Worm (Caenorhabditis elegans) whole organism, L1 larva: ENCODE data around the gene C52D10.3.

ENCODE experiments used
- lsy-2 ChIP-seq, 2 experiments: fragments of 150-350 bp; optimal IDR thresholded peaks; 2 replicates each; lab custom pipeline; 2014; ENCODE audit warnings: missing biosample characterization in 2 of 2, missing genetic modification characterization in 2 of 2
- nhr-76 ChIP-seq: sonication (generic microtip); optimal IDR thresholded peaks from 2 replicates; lab custom pipeline; 2017; ENCODE audit warnings: missing biosample characterization, missing genetic modification characterization
- unc-62 ChIP-seq: fragments of 150-350 bp; optimal IDR thresholded peaks from 2 replicates; lab custom pipeline; 2014; ENCODE audit warnings: missing biosample characterization, missing genetic modification reagents, missing genetic modification characterization

DNA sequence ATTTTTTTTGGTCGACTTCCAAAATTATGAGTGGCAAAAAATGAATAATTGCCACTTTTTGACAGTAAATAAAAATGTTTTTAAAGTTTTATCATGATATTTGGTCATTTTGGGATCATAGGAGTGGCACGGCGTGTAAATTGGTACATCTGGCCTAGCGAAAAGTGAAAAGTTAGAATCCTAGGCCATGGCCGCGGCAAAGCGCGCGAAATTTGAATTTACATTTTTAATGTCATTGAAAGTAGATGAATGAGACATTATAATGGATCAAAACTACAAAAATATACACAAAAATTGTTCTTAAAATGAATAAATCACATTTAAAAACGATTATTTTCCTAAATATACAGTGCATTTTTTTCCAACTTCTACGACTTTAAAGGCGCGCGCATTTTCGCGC, 49.8 kb upstream of the C52D10.3 start:
- TF ChIP-seq lsy-2 (tag; optimal IDR thresholded peaks at IDR 0.05; lab: Kevin White, UChicago), result no peak
- TF ChIP-seq unc-62 (GFP tag; lab: Kevin White, UChicago), result no peak
- no peak for TF ChIP-seq nhr-76 (tag; lab: Kevin White, UChicago)
